Worm (Caenorhabditis elegans): Measurements from ENCODE around the gene F18H3.1.

The F18H3.1 gene

DNA sequence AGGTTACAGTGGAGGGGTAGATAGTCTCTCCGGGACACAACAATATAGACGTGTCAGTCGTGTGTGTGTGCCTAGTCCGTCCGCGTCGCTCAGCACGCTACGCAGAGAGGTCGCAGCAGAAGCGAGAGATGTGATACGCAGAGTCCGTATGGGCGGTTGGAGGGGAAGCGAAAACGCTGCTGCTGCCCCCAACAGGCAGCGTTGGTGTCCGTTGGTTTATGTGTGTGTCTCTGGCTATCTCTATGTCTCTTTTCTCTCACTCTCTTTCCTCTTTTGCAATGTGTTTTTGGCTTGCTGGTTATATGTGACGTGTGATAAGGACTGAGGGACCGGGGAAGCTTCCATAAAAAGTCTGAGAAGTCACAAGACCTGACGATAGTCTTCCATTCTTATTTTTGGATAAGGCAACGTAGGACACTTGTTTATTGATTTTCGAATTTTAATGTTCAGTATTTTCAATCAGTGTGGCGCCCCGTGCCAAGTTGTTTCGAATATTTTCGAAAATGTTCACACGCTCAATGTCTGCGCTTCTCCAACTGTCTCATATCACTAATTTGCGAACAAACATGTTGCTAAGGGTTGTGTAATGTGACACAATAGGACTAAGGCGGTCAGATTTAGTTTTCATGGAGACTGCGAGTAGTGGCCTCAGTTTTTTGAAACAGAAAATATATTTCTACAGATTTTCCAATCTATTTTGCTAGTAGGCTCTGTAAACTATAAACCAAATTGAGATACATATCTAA lies 8.1 kb downstream of the F18H3.1 start, which contains the start of gene pab-2 (continued):
- no peak for TF ChIP-seq lim-6 (tag; optimal IDR thresholded peaks at IDR 0.05)
- TF ChIP-seq ceh-48 (tag; optimal IDR thresholded peaks at IDR 0.05), result peak; percentile 13
- no peak for TF ChIP-seq pha-4 (tag; optimal IDR thresholded peaks at IDR 0.05)
- TF ChIP-seq ceh-2 (tag; optimal IDR thresholded peaks at IDR 0.05), result no peak
- no peak for TF ChIP-seq ahr-1 (tag; optimal IDR thresholded peaks at IDR 0.05)
- TF ChIP-seq nfya-1 (tag; optimal IDR thresholded peaks at IDR 0.05), result peak; percentile 88
- no peak for TF ChIP-seq ceh-45 (GFP tag; IDR thresholded peaks at IDR 0.05)
- no peak for TF ChIP-seq ceh-22 (tag; optimal IDR thresholded peaks at IDR 0.05)
- TF ChIP-seq sdc-2 (tag; optimal IDR thresholded peaks at IDR 0.05), result peak; percentile 88
- no peak for TF ChIP-seq fax-1 (tag; optimal IDR thresholded peaks at IDR 0.05)
- no peak for TF ChIP-seq mec-3 (tag; optimal IDR thresholded peaks at IDR 0.05; ENCODE audit: borderline replicate concordance)
- peak; percentile 65 for TF ChIP-seq hlh-30 (tag; optimal IDR thresholded peaks at IDR 0.05; ENCODE audit: insufficient read depth)
- TF ChIP-seq tbx-2 (tag; optimal IDR thresholded peaks at IDR 0.05), result peak; percentile 92
- peak; percentile 61 for TF ChIP-seq rnt-1 (tag; optimal IDR thresholded peaks at IDR 0.05)
- TF ChIP-seq hlh-6 (tag; optimal IDR thresholded peaks at IDR 0.05), result no peak
- peak; percentile 78 for TF ChIP-seq ceh-31 (tag; optimal IDR thresholded peaks at IDR 0.05)
- TF ChIP-seq syd-9 (tag; optimal IDR thresholded peaks at IDR 0.05), result peak; percentile 45
- TF ChIP-seq T23F11.4 (GFP tag; optimal IDR thresholded peaks at IDR 0.05), result no peak
- no peak for TF ChIP-seq tbx-7 (tag; optimal IDR thresholded peaks at IDR 0.05)
- peak; percentile 76 for TF ChIP-seq pros-1 (tag; optimal IDR thresholded peaks at IDR 0.05)
- TF ChIP-seq sox-2 (GFP tag; IDR thresholded peaks at IDR 0.05), result no peak; the same call in 1 of the 2 replicates
- TF ChIP-seq ceh-6 (GFP tag; optimal IDR thresholded peaks at IDR 0.05), result peak; percentile 26
- TF ChIP-seq C08G9.2 (tag; optimal IDR thresholded peaks at IDR 0.05), result no peak
- no peak for TF ChIP-seq K02D7.2 (tag; optimal IDR thresholded peaks at IDR 0.05)
- TF ChIP-seq ceh-30 (tag; optimal IDR thresholded peaks at IDR 0.05), result no peak
- TF ChIP-seq Y22D7AL.16 (tag; optimal IDR thresholded peaks at IDR 0.05), result no peak
- no peak for TF ChIP-seq K09A11.1 (tag; optimal IDR thresholded peaks at IDR 0.05; ENCODE audit: insufficient read depth)
- peak; percentile 10 for TF ChIP-seq ceh-19 (GFP tag; optimal IDR thresholded peaks at IDR 0.05)
- TF ChIP-seq unc-86 (tag; optimal IDR thresholded peaks at IDR 0.05), result peak; percentile 14
- no peak for TF ChIP-seq pag-3 (tag; optimal IDR thresholded peaks at IDR 0.05; ENCODE audit: borderline replicate concordance)
- TF ChIP-seq C38D4.7 (GFP tag; optimal IDR thresholded peaks at IDR 0.05), result no peak
- TF ChIP-seq ceh-18 (tag; optimal IDR thresholded peaks at IDR 0.05), result peak; percentile 69
- peak; percentile 24 for TF ChIP-seq zip-5 (tag; optimal IDR thresholded peaks at IDR 0.05)
- TF ChIP-seq odd-2 (tag; optimal IDR thresholded peaks at IDR 0.05), result no peak
- TF ChIP-seq sox-4 (tag; optimal IDR thresholded peaks at IDR 0.05), result peak; percentile 38

DNA sequence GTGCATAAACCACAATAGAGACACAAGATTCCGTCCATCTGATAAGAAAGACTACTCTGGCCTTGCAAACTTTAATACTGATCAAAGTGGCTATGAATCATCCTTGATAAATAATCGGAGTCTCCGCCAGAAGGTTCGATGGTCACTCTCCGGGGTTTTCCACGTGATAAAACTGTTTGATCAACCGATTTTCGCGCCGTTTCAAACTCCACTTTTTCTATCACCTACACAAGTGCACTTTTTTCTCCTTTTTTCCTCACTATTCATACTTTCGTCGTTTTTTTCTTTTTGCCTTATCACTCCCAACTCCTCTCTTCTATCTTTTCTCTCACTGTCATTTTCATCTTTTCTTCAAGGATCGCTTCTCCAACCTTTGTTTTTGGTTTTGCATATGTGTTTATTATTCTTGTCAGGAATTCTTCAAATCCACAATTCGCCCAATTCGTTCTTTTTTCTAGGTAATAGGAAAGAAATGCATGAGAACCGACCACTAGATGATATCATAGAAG lies 9.2 kb downstream of the F18H3.1 start, which contains the start of gene F18H3.4:
F18H3.4 (plus strand) TSS at position 459 of the 509 bp plus-strand sequence.
- peak; percentile 1 for TF ChIP-seq pqm-1 (tag; optimal IDR thresholded peaks at IDR 0.05)
- TF ChIP-seq fkh-6 (tag; optimal IDR thresholded peaks at IDR 0.05), result no peak
- no peak for TF ChIP-seq F13H6.1 (tag; optimal IDR thresholded peaks at IDR 0.05)
- TF ChIP-seq sdc-2 (tag; optimal IDR thresholded peaks at IDR 0.05), result no peak
- TF ChIP-seq elt-2 (tag; optimal IDR thresholded peaks at IDR 0.05), result peak; percentile 27
- TF ChIP-seq ahr-1 (tag; optimal IDR thresholded peaks at IDR 0.05), result no peak
- no peak for TF ChIP-seq zip-5 (tag; optimal IDR thresholded peaks at IDR 0.05)

Data from whole organism, late embryonic.